Worm (Caenorhabditis elegans) whole organism, young adult: Measurements from ENCODE around the gene mlt-10.

Source experiments
- B0336.3 ChIP-seq: fragments of 200-800 bp; sonication (Bioruptor generic); IDR thresholded peaks from 2 replicates; pipeline ENCODE4 v1.3.6; 2022; ENCODE audit warnings: missing genetic modification characterization, missing compliant biosample characterization
- F33H1.4 ChIP-seq: fragments of 200-800 bp; sonication (Bioruptor generic); IDR thresholded peaks from 2 replicates; pipeline ENCODE4 v1.3.6; 2022; ENCODE audit warnings: missing genetic modification reagents, missing genetic modification characterization, missing compliant biosample characterization
- F52B5.7 ChIP-seq: sonication (generic microtip); optimal IDR thresholded peaks from 2 replicates; lab custom pipeline; 2016; ENCODE audit warnings: mild to moderate bottlenecking, missing genetic modification characterization, missing compliant biosample characterization
- F57C9.4 ChIP-seq: sonication (generic microtip); optimal IDR thresholded peaks from 2 replicates; lab custom pipeline; 2017; ENCODE audit warnings: mild to moderate bottlenecking, missing genetic modification characterization, missing compliant biosample characterization
- Y67H2A.10 ChIP-seq: fragments of 200-800 bp; sonication (Bioruptor generic); conservative IDR thresholded peaks from 2 replicates; pipeline ENCODE4 v1.3.6; 2022; ENCODE audit warnings: missing genetic modification reagents, missing genetic modification characterization, missing compliant biosample characterization
- Y79H2A.3 ChIP-seq: fragments of 200-800 bp; sonication (Bioruptor generic); conservative IDR thresholded peaks from 2 replicates; pipeline ENCODE4 v1.3.6; 2022; ENCODE audit warnings: missing genetic modification reagents, missing genetic modification characterization, missing compliant biosample characterization
- ZK185.1 ChIP-seq: sonication (generic microtip); optimal IDR thresholded peaks from 2 replicates; lab custom pipeline; 2016; ENCODE audit warnings: mild to moderate bottlenecking, missing genetic modification characterization, missing compliant biosample characterization; ENCODE audit not compliant: poor library complexity, severe bottlenecking
- akir-1 ChIP-seq: fragments of 200-800 bp; sonication (Bioruptor generic); optimal IDR thresholded peaks from 2 replicates; lab custom pipeline; 2018; ENCODE audit warnings: mild to moderate bottlenecking, missing genetic modification characterization, moderate library complexity, missing compliant biosample characterization
- ama-1 ChIP-seq, 3 experiments: fragments of 150-350 bp in 1 of 3; sonication (generic microtip) in 2 of 3; optimal IDR thresholded peaks; 2 replicates each; lab custom pipeline; 2014 to 2018; ENCODE audit warnings: missing biosample characterization in 2 of 3, missing genetic modification characterization in 2 of 3, missing genetic modification reagents in 2 of 3
- aptf-2 ChIP-seq: fragments of 200-800 bp; sonication (Bioruptor generic); conservative IDR thresholded peaks from 2 replicates; pipeline ENCODE4 v1.3.6; 2022; ENCODE audit warnings: missing genetic modification reagents, missing genetic modification characterization, missing compliant biosample characterization
- aptf-3 ChIP-seq: fragments of 200-800 bp; sonication (Bioruptor generic); IDR thresholded peaks from 2 replicates; pipeline ENCODE4 v1.3.6; 2022; ENCODE audit warnings: missing genetic modification characterization, missing compliant biosample characterization
- atf-7 ChIP-seq: sonication (generic microtip); optimal IDR thresholded peaks from 2 replicates; lab custom pipeline; 2017; ENCODE audit warnings: mild to moderate bottlenecking, missing genetic modification characterization, missing compliant biosample characterization
- bed-2 ChIP-seq: fragments of 200-800 bp; sonication (Bioruptor generic); IDR thresholded peaks from 2 replicates; pipeline ENCODE4 v1.3.6; 2022; ENCODE audit warnings: missing genetic modification reagents, missing genetic modification characterization, missing compliant biosample characterization
- ccch-3 ChIP-seq: fragments of 200-800 bp; sonication (Bioruptor generic); optimal IDR thresholded peaks from 2 replicates; lab custom pipeline; 2018; ENCODE audit warnings: mild to moderate bottlenecking, missing genetic modification characterization, missing compliant biosample characterization
- cebp-1 ChIP-seq, 2 experiments: fragments of 200-800 bp in 1 of 2; sonication (Bioruptor generic) in 1 of 2; sonication (generic microtip) in 1 of 2; IDR thresholded peaks in 1 of 2; optimal IDR thresholded peaks in 1 of 2; 2 replicates each; pipeline versions ENCODE4 v1.3.6 to Lab custom; 2017 to 2022; ENCODE audit warnings: missing compliant biosample characterization in 2 of 2, missing genetic modification characterization in 2 of 2, mild to moderate bottlenecking in 1 of 2, missing genetic modification reagents in 1 of 2, moderate library complexity in 1 of 2
- ceh-27 ChIP-seq: fragments of 200-800 bp; sonication (Bioruptor generic); optimal IDR thresholded peaks from 2 replicates; lab custom pipeline; 2018; ENCODE audit warnings: mild to moderate bottlenecking, missing genetic modification characterization, moderate library complexity, missing compliant biosample characterization
- ceh-40 ChIP-seq: fragments of 200-800 bp; sonication (Bioruptor generic); IDR thresholded peaks from 2 replicates; pipeline ENCODE4 v1.3.6; 2022; ENCODE audit warnings: missing genetic modification characterization, missing compliant biosample characterization
- ekl-4 ChIP-seq: fragments of 200-800 bp; sonication (Bioruptor generic); IDR thresholded peaks from 2 replicates; pipeline ENCODE4 v1.3.6; 2022; ENCODE audit warnings: missing genetic modification reagents, missing genetic modification characterization, missing compliant biosample characterization
- hmg-1.2 ChIP-seq: fragments of 200-800 bp; sonication (Bioruptor generic); IDR thresholded peaks from 2 replicates; pipeline ENCODE4 v1.3.6; 2022; ENCODE audit warnings: missing genetic modification reagents, missing genetic modification characterization, missing compliant biosample characterization
- hrde-1 ChIP-seq: sonication (generic microtip); optimal IDR thresholded peaks from 2 replicates; lab custom pipeline; 2016; ENCODE audit warnings: missing genetic modification characterization, mild to moderate bottlenecking, missing compliant biosample characterization, moderate library complexity, missing genotype, missing genetic modification reagents, borderline replicate concordance
- hsf-1 ChIP-seq: fragments of 200-800 bp; sonication (Bioruptor generic); IDR thresholded peaks from 2 replicates; pipeline ENCODE4 v1.3.6; 2022; ENCODE audit warnings: missing genetic modification reagents, missing genetic modification characterization, missing compliant biosample characterization
- lag-1 ChIP-seq: fragments of 200-800 bp; sonication (Bioruptor generic); IDR thresholded peaks from 2 replicates; pipeline ENCODE4 v1.3.6; 2022; ENCODE audit warnings: missing genetic modification reagents, missing genetic modification characterization, missing compliant biosample characterization
- let-526 ChIP-seq: fragments of 200-800 bp; sonication (Bioruptor generic); IDR thresholded peaks from 2 replicates; pipeline ENCODE4 v1.3.6; 2022; ENCODE audit warnings: missing genetic modification reagents, missing genetic modification characterization, missing compliant biosample characterization
- let-607 ChIP-seq, 2 experiments: fragments of 200-800 bp in 1 of 2; sonication (Bioruptor generic) in 1 of 2; sonication (generic microtip) in 1 of 2; optimal IDR thresholded peaks; 2 replicates each; lab custom pipeline; 2016 to 2018; ENCODE audit warnings: mild to moderate bottlenecking in 2 of 2, missing compliant biosample characterization in 2 of 2, missing genetic modification characterization in 2 of 2, moderate library complexity in 2 of 2, missing genotype in 1 of 2
- lir-1 ChIP-seq: fragments of 200-800 bp; sonication (Bioruptor generic); conservative IDR thresholded peaks from 2 replicates; pipeline ENCODE4 v1.3.6; 2022; ENCODE audit warnings: missing genetic modification reagents, missing genetic modification characterization, missing compliant biosample characterization
- lsy-27 ChIP-seq: sonication (generic microtip); optimal IDR thresholded peaks from 2 replicates; lab custom pipeline; 2017; ENCODE audit warnings: missing genetic modification characterization, mild to moderate bottlenecking, missing compliant biosample characterization, antibody characterized with exemption, missing genotype, borderline replicate concordance; ENCODE audit not compliant: insufficient read depth
- madf-6 ChIP-seq: fragments of 200-800 bp; sonication (Bioruptor generic); IDR thresholded peaks from 2 replicates; pipeline ENCODE4 v1.3.6; 2022; ENCODE audit warnings: missing genetic modification reagents, missing genetic modification characterization, missing compliant biosample characterization
- mxl-1 ChIP-seq: sonication (generic microtip); optimal IDR thresholded peaks from 2 replicates; lab custom pipeline; 2016; ENCODE audit warnings: missing genetic modification characterization, missing compliant biosample characterization
- nhr-80 ChIP-seq: sonication (generic microtip); optimal IDR thresholded peaks from 2 replicates; lab custom pipeline; 2016; ENCODE audit warnings: missing genetic modification characterization, missing compliant biosample characterization
- nhr-90 ChIP-seq: sonication (generic microtip); optimal IDR thresholded peaks from 2 replicates; lab custom pipeline; 2016; ENCODE audit warnings: missing genotype, mild to moderate bottlenecking, missing genetic modification characterization, missing compliant biosample characterization
- snpc-1.3 ChIP-seq: sonication (generic microtip); optimal IDR thresholded peaks from 2 replicates; lab custom pipeline; 2017; ENCODE audit warnings: missing genetic modification characterization, mild to moderate bottlenecking, missing compliant biosample characterization, antibody characterized with exemption, moderate library complexity, missing genotype, missing genetic modification reagents; ENCODE audit not compliant: insufficient read depth
- snpc-3.4 ChIP-seq: sonication (generic microtip); optimal IDR thresholded peaks from 2 replicates; lab custom pipeline; 2017; ENCODE audit warnings: missing genetic modification characterization, mild to moderate bottlenecking, missing compliant biosample characterization, antibody characterized with exemption, moderate library complexity, missing genotype, missing genetic modification reagents
- sptf-2 ChIP-seq: fragments of 200-800 bp; sonication (Bioruptor generic); optimal IDR thresholded peaks from 2 replicates; lab custom pipeline; 2018; ENCODE audit warnings: mild to moderate bottlenecking, missing genetic modification characterization, missing compliant biosample characterization
- tbx-9 ChIP-seq: sonication (generic microtip); optimal IDR thresholded peaks from 2 replicates; lab custom pipeline; 2016; ENCODE audit warnings: borderline replicate concordance, missing genetic modification characterization, inconsistent platforms, missing compliant biosample characterization
- ztf-22 ChIP-seq: fragments of 200-800 bp; sonication (Bioruptor generic); optimal IDR thresholded peaks from 2 replicates; lab custom pipeline; 2018; ENCODE audit warnings: mild to moderate bottlenecking, missing genetic modification characterization, moderate library complexity, missing compliant biosample characterization
- ztf-6 ChIP-seq: fragments of 200-800 bp; sonication (Bioruptor generic); IDR thresholded peaks from 2 replicates; pipeline ENCODE4 v1.3.6; 2022; ENCODE audit warnings: missing genetic modification reagents, missing genetic modification characterization, missing compliant biosample characterization

Gene mlt-10

ce11 chrII:572010-572409 lies 25.5 kb downstream of the mlt-10 start, which contains the start of gene mlt-8:
TSS of gene mlt-8 (minus strand) at chrII:572110.
- no peak for TF ChIP-seq F52B5.7 (tag; lab: Kevin White, UChicago)
- no peak for TF ChIP-seq akir-1 (GFP tag; lab: Kevin White, UChicago)
- TF ChIP-seq hsf-1 (GFP tag; lab: Robert Waterston, UW) = no peak
- no peak for TF ChIP-seq tbx-9 (tag; lab: Kevin White, UChicago)
- TF ChIP-seq cebp-1 (GFP tag; IDR thresholded peaks at IDR 0.05; lab: Robert Waterston, UW) = no peak
- no peak for TF ChIP-seq cebp-1 (tag; optimal IDR thresholded peaks at IDR 0.05; lab: Kevin White, UChicago)
- TF ChIP-seq ztf-6 (GFP tag; lab: Robert Waterston, UW) = no peak
- no peak for TF ChIP-seq nhr-80 (tag; lab: Kevin White, UChicago)
- no peak for TF ChIP-seq Y67H2A.10 (GFP tag; lab: Robert Waterston, UW)
- no peak for TF ChIP-seq lsy-27 (tag; lab: Kevin White, UChicago)
- no peak for TF ChIP-seq let-607 (tag; optimal IDR thresholded peaks at IDR 0.05; lab: Kevin White, UChicago)

- 0 out of 2 replicates have a peak, but pooled peaks have one; percentile 26 for TF ChIP-seq lag-1
- TF ChIP-seq aptf-2 (GFP tag; lab: Robert Waterston, UW) = 0 out of 2 replicates have a peak, but pooled peaks have one; percentile 16
- TF ChIP-seq, all 124 proteins: peak for 2; not testable (repeated sequence) for 122
Observed at ce11 chrII:573580-573979, 27.1 kb downstream of the mlt-10 start.

DNA sequence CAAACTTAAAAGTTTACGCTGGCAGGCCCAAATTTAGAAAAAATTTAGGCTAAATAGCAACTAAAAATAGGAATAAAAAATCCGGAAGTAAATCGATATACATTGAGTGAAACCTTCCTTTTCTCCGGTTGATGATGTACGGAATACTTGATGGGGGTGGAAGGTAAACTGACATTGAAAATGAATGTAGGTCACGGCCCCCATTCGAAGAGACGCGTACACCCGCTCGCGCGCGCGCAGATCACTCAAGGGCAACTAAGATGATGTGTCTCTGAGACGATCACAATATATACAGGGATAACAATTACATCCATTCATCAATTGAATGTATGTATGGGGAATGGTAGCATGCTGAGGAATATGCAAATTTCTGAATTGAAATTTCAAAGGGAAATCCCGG lies 27.6 kb downstream of the mlt-10 start:
- TF ChIP-seq aptf-3 (GFP tag; lab: Robert Waterston, UW) = no peak
- TF ChIP-seq nhr-90 (tag; lab: Kevin White, UChicago) = no peak
- no peak for TF ChIP-seq sptf-2 (GFP tag; lab: Kevin White, UChicago)
- TF ChIP-seq ceh-40 (GFP tag; lab: Robert Waterston, UW) = no peak
- no peak for TF ChIP-seq atf-7 (tag; lab: Kevin White, UChicago)
- no peak for TF ChIP-seq F57C9.4 (tag; lab: Kevin White, UChicago)
- no peak for TF ChIP-seq mxl-1 (tag; lab: Kevin White, UChicago)
- TF ChIP-seq lsy-27 (tag; lab: Kevin White, UChicago) = no peak
- no peak for TF ChIP-seq madf-6
- TF ChIP-seq let-526 (GFP tag; lab: Robert Waterston, UW) = no peak
- TF ChIP-seq ceh-27 (GFP tag; lab: Kevin White, UChicago) = no peak
- no peak for TF ChIP-seq ccch-3 (GFP tag; lab: Kevin White, UChicago)
- no peak for TF ChIP-seq ztf-22 (GFP tag; lab: Kevin White, UChicago)
- TF ChIP-seq Y79H2A.3 (GFP tag; lab: Robert Waterston, UW) = no peak
- no peak for TF ChIP-seq F33H1.4 (GFP tag; lab: Robert Waterston, UW)
- no peak for TF ChIP-seq aptf-2 (GFP tag; lab: Robert Waterston, UW)
- no peak for TF ChIP-seq bed-2 (GFP tag; lab: Robert Waterston, UW)
- TF ChIP-seq ZK185.1 (tag; lab: Kevin White, UChicago) = no peak
- TF ChIP-seq hmg-1.2 = no peak
- no peak for TF ChIP-seq B0336.3 (GFP tag; lab: Robert Waterston, UW)

DNA sequence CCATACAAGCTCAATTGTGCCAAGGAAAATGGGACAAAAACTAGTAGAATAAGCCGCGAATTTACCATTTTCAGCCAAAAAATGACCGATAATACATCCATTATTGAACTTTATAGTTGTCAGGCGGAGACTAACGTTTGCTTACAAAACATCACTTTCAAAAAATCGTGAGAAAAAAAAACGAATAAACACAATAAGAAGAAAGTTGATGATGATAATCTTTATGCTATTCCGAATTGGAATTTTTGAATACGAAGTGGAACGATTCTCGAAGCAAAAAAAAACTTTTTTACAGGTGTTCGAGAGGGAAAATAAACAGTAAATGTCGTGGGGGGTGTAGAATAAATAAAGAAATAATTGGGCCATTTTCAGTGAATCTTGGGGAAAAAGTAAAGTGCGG lies 31.1 kb downstream of the mlt-10 start, which contains the start of gene W08F4.7:
W08F4.7 (minus strand) TSS at position 101 of the 400 bp plus-strand sequence.
- no peak for TF ChIP-seq ama-1 (optimal IDR thresholded peaks at IDR 0.05; lab: Kevin White, UChicago)
- peak in 1 of 2 experiments; percentile 38 for TF ChIP-seq ama-1 (GFP tag; optimal IDR thresholded peaks at IDR 0.05; lab: Kevin White, UChicago)
- TF ChIP-seq B0336.3 (GFP tag; lab: Robert Waterston, UW) = peak; percentile 26; the same call in 1 of the 2 replicates
- TF ChIP-seq ekl-4 = 0 out of 2 replicates have a peak, but pooled peaks have one; percentile 12
- TF ChIP-seq aptf-3 (GFP tag; lab: Robert Waterston, UW) = no peak
- 0 out of 2 replicates have a peak, but pooled peaks have one; percentile 1 for TF ChIP-seq madf-6
- TF ChIP-seq hrde-1 = peak; percentile 42
- peak; percentile 30 for TF ChIP-seq snpc-3.4
- peak; percentile 48 for TF ChIP-seq snpc-1.3
- TF ChIP-seq lir-1 (GFP tag; lab: Robert Waterston, UW) = no peak
